Worm (Caenorhabditis elegans) whole organism, early embryonic: ENCODE results near the gene gnrr-5.

Experiments used
- B0310.2 ChIP-seq: sonication (generic microtip); optimal IDR thresholded peaks from 2 replicates; lab custom pipeline; 2016; ENCODE audit warnings: mild to moderate bottlenecking, missing genetic modification characterization, missing compliant biosample characterization
- F13C5.2 ChIP-seq: sonication (generic microtip); optimal IDR thresholded peaks from 2 replicates; lab custom pipeline; 2017; ENCODE audit warnings: mild to moderate bottlenecking, missing genetic modification characterization, inconsistent platforms, missing compliant biosample characterization
- aly-1 ChIP-seq: sonication (generic microtip); optimal IDR thresholded peaks from 2 replicates; lab custom pipeline; 2016; ENCODE audit warnings: missing genetic modification characterization, missing compliant biosample characterization
- ama-1 ChIP-seq: fragments of 150-350 bp; optimal IDR thresholded peaks from 2 replicates; lab custom pipeline; 2014
- ceh-13 ChIP-seq: fragments of 200-800 bp; sonication (Bioruptor generic); optimal IDR thresholded peaks from 2 replicates; lab custom pipeline; 2018; ENCODE audit warnings: mild to moderate bottlenecking, missing genetic modification characterization, missing compliant biosample characterization
- ceh-36 ChIP-seq: sonication (generic microtip); optimal IDR thresholded peaks from 2 replicates; lab custom pipeline; 2016; ENCODE audit warnings: missing genetic modification characterization, inconsistent platforms, missing compliant biosample characterization
- ets-7 ChIP-seq: sonication (generic microtip); optimal IDR thresholded peaks from 2 replicates; lab custom pipeline; 2016; ENCODE audit warnings: missing genotype, missing genetic modification characterization, missing compliant biosample characterization
- flt-1 ChIP-seq: fragments of 200-800 bp; sonication (Bioruptor generic); IDR thresholded peaks from 2 replicates; pipeline ENCODE4 v1.3.6; 2022; ENCODE audit warnings: missing genetic modification characterization, missing compliant biosample characterization
- hmbx-1 ChIP-seq: sonication (generic microtip); optimal IDR thresholded peaks from 2 replicates; lab custom pipeline; 2016; ENCODE audit warnings: mild to moderate bottlenecking, missing genetic modification characterization, missing compliant biosample characterization
- hmg-4 ChIP-seq: fragments of 200-800 bp; sonication (Bioruptor generic); optimal IDR thresholded peaks from 2 replicates; lab custom pipeline; 2018; ENCODE audit warnings: mild to moderate bottlenecking, missing genetic modification characterization, missing compliant biosample characterization
- hnd-1 ChIP-seq: sonication (generic microtip); optimal IDR thresholded peaks from 2 replicates; lab custom pipeline; 2016; ENCODE audit warnings: missing genetic modification characterization, missing compliant biosample characterization
- pes-1 ChIP-seq: fragments of 200-800 bp; sonication (Bioruptor generic); IDR thresholded peaks from 2 replicates; pipeline ENCODE4 v1.3.6; 2022; ENCODE audit warnings: missing genetic modification reagents, missing genetic modification characterization, missing compliant biosample characterization
- scrt-1 ChIP-seq: fragments of 200-800 bp; sonication (Bioruptor generic); IDR thresholded peaks from 2 replicates; pipeline ENCODE4 v1.3.6; 2022; ENCODE audit warnings: missing genetic modification characterization, missing compliant biosample characterization
- sea-1 ChIP-seq: fragments of 200-800 bp; sonication (Bioruptor generic); conservative IDR thresholded peaks from 2 replicates; pipeline ENCODE4 v1.3.6; 2022; ENCODE audit warnings: missing genetic modification characterization, missing compliant biosample characterization
- tbx-11 ChIP-seq: fragments of 200-800 bp; sonication (Bioruptor generic); IDR thresholded peaks from 2 replicates; pipeline ENCODE4 v1.3.6; 2022; ENCODE audit warnings: missing genetic modification characterization, missing compliant biosample characterization
- tbx-37 ChIP-seq: fragments of 200-800 bp; sonication (Bioruptor generic); conservative IDR thresholded peaks from 2 replicates; pipeline ENCODE4 v1.3.6; 2022; ENCODE audit warnings: missing genetic modification reagents, missing genetic modification characterization, missing compliant biosample characterization
- tra-4 ChIP-seq: sonication (generic microtip); optimal IDR thresholded peaks from 2 replicates; lab custom pipeline; 2017; ENCODE audit warnings: missing genetic modification characterization, missing compliant biosample characterization

gnrr-5 gene

DNA sequence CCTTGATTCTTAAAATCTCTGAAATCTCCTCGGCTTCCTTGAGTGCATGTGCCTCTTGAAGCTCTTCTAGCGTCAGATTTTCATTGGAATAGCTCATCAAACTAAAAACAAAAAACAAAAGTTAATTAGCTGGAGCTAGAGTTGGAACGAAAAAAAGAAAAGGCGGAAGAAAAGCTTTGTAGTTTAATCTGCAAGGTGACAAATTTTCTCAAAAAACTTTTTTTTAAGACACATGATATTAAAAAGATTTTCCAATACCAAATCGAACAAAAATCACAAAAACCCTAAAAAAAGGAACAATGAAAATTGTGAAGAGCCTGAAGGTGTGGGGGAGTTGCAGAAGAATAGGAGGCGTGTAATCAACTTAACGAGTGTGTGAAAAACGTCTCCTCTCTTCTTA, at the start of gene gnrr-5:
Gene gnrr-5, minus strand, starts transcription at position 101 of the 400 bp plus-strand sequence.
- TF ChIP-seq B0310.2 (tag; lab: Kevin White, UChicago) (no peak), hmbx-1 (tag; lab: Kevin White, UChicago) (no peak), tbx-37 (GFP tag; lab: Robert Waterston, UW) (no peak), hnd-1 (no peak), ets-7 (tag; lab: Kevin White, UChicago) (no peak), ama-1 (lab: Kevin White, UChicago) (no peak), scrt-1 (GFP tag; lab: Robert Waterston, UW) (no peak), ceh-13 (GFP tag; lab: Kevin White, UChicago) (no peak), hmg-4 (GFP tag; lab: Kevin White, UChicago) (no peak), F13C5.2 (tag; lab: Kevin White, UChicago) (no peak), tbx-11 (GFP tag; lab: Robert Waterston, UW) (no peak), aly-1 (tag; lab: Kevin White, UChicago) (no peak), pes-1 (GFP tag; lab: Robert Waterston, UW) (no peak), ceh-36 (tag; lab: Kevin White, UChicago) (no peak), flt-1 (GFP tag; lab: Robert Waterston, UW) (no peak), tra-4 (tag; lab: Kevin White, UChicago) (no peak), sea-1 (GFP tag; lab: Robert Waterston, UW) (no peak)

DNA sequence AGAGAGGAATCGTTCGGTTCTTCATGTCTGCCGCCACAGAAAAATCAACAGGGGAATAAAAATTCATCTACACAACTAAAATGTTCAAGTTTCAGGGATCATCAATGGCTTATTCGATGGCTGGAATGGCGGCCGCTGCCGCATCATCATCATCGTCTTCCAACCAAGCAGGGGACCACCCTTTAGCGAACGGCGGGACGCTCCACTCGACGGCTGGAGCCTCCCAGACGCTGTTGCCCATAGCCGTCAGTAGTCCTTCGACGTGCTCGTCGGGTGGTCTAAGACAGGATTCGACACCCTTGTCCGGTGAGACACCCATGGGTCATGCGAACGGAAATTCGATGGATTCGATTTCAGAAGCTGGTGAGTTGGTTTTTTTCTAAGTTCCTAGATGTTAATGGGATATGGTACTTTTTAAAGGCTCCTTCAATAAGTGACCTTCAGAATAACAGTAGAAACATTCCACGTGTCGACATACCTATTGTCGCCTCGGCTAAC, 49.4 kb upstream of the gnrr-5 start:
- no peak for TF ChIP-seq ceh-36 (tag; lab: Kevin White, UChicago)
- no peak for TF ChIP-seq F13C5.2 (tag; lab: Kevin White, UChicago)
- TF ChIP-seq aly-1 (tag; lab: Kevin White, UChicago), result no peak
- no peak for TF ChIP-seq tbx-37 (GFP tag; lab: Robert Waterston, UW)

DNA sequence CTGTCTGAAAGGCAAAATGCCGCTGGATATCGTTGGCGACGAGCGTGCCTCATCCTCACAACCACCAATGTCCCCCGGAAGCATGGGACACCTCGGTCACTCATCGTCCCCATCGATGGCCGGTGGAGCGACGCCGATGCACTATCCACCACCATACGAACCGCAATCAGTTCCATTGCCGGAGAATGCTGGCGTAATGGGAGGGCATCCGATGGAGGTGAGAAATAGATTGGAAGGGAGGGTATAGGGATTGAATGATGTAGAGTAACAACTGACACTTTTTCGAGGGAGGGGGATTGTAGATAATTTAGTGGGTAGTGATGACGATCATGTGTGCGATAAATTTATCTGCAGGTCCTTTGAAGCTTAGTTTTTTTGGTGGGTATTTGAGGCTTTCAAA, 48.1 kb upstream of the gnrr-5 start:
- TF ChIP-seq hmg-4 (GFP tag; lab: Kevin White, UChicago) (peak; percentile 12), hnd-1 (no peak), ceh-36 (tag; lab: Kevin White, UChicago) (no peak)

DNA sequence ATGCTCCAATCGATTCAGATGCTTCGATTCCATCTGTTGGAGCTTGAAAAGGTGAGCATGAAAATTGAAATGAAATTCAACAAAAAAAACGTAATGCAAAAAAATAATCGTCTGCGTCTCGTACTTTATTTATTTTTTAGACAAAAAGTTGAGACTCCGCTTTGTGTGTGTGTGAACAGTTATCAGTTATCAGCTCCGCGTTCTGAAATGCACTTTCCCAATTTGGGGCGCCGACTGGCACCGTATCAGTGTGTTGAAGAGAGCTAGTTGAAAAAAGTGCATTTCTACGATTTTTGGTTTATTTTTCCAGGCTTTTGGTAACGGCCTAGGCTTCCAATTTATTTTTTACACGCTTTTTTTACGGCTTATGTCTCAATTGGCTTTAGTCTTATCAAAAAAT, 47.4 kb upstream of the gnrr-5 start:
- TF ChIP-seq B0310.2 (tag; lab: Kevin White, UChicago), result no peak
- no peak for TF ChIP-seq hmbx-1 (tag; lab: Kevin White, UChicago)
- TF ChIP-seq tbx-37 (GFP tag; lab: Robert Waterston, UW), result no peak
- no peak for TF ChIP-seq pes-1 (GFP tag; lab: Robert Waterston, UW)
- no peak for TF ChIP-seq F13C5.2 (tag; lab: Kevin White, UChicago)
- TF ChIP-seq ama-1 (lab: Kevin White, UChicago), result no peak
- TF ChIP-seq hmg-4 (GFP tag; lab: Kevin White, UChicago), result no peak
- no peak for TF ChIP-seq sea-1 (GFP tag; lab: Robert Waterston, UW)
- TF ChIP-seq ceh-36 (tag; lab: Kevin White, UChicago), result no peak
- TF ChIP-seq hnd-1, result no peak
- no peak for TF ChIP-seq tbx-11 (GFP tag; lab: Robert Waterston, UW)
- TF ChIP-seq ets-7 (tag; lab: Kevin White, UChicago), result no peak
- no peak for TF ChIP-seq tra-4 (tag; lab: Kevin White, UChicago)
- no peak for TF ChIP-seq flt-1 (GFP tag; lab: Robert Waterston, UW)
- no peak for TF ChIP-seq ceh-13 (GFP tag; lab: Kevin White, UChicago)
- TF ChIP-seq aly-1 (tag; lab: Kevin White, UChicago), result no peak
- TF ChIP-seq scrt-1 (GFP tag; lab: Robert Waterston, UW), result no peak

DNA sequence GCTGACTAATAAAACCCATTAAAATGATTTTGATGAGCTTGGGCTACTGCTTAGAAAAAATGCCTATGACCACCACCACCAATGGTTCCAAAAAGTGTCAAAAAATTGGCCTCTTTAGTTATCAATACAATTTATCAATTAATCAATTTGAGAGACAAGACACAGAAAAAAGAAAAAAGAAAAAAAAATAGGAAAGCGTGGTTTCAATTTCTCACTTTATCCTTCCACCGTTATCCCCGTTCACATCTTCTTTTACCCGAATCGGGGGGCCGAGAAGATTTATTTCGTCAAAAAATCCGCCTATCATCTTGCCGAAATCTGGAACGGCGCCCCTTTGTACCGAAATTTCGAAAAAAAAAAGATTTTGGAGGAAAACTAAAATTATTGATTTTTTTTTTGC, 46.2 kb upstream of the gnrr-5 start:
- TF ChIP-seq B0310.2 (tag; lab: Kevin White, UChicago) (no peak), flt-1 (GFP tag; lab: Robert Waterston, UW) (no peak), ama-1 (lab: Kevin White, UChicago) (no peak), tbx-37 (GFP tag; lab: Robert Waterston, UW) (no peak), ets-7 (tag; lab: Kevin White, UChicago) (no peak), sea-1 (GFP tag; lab: Robert Waterston, UW) (no peak), scrt-1 (GFP tag; lab: Robert Waterston, UW) (no peak), tbx-11 (GFP tag; lab: Robert Waterston, UW) (no peak), hmbx-1 (tag; lab: Kevin White, UChicago) (no peak), tra-4 (tag; lab: Kevin White, UChicago) (no peak), ceh-36 (tag; lab: Kevin White, UChicago) (no peak), hnd-1 (no peak), F13C5.2 (tag; lab: Kevin White, UChicago) (no peak), aly-1 (tag; lab: Kevin White, UChicago) (no peak), ceh-13 (GFP tag; lab: Kevin White, UChicago) (no peak), hmg-4 (GFP tag; lab: Kevin White, UChicago) (no peak), pes-1 (GFP tag; lab: Robert Waterston, UW) (no peak)

DNA sequence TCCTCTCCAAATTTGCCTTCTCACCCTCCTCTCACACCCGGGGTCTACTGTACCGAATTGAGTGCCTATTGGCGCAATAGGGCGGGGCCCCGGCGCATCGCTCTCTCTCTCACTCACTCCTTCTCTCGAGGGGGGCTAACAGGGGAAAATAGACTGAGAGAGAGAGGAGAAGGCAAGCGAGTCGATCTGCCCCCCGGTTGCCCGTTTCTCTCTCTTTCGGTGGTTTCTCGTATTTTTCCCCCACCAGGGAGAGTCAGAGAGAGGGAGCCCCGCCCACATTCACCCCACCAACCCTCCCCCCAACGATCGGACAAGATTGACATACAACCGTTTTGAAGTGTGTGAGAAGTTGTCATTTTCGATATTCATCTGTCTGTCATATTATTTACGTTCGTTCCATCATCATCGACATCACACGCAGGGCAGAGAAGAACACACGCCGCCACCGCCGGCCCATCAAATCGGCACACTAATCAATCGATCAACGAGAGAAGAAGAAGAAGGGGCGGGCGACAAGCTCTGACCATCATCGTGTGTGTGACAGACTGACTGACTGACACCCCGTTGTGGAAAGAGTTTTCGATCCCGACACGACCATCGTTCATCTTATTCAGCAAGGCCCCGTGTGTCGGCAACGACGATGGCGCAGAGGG, 44.7 kb upstream of the gnrr-5 start:
- TF ChIP-seq hnd-1 (no peak), sea-1 (GFP tag; lab: Robert Waterston, UW) (0 out of 2 replicates have a peak, but pooled peaks have one; percentile 44), B0310.2 (tag; lab: Kevin White, UChicago) (no peak), tbx-11 (GFP tag; lab: Robert Waterston, UW) (no peak), flt-1 (GFP tag; lab: Robert Waterston, UW) (no peak), F13C5.2 (tag; lab: Kevin White, UChicago) (peak; percentile 51), ets-7 (tag; lab: Kevin White, UChicago) (no peak), pes-1 (GFP tag; lab: Robert Waterston, UW) (peak; percentile 55; the same call in 1 of the 2 replicates), ceh-13 (GFP tag; lab: Kevin White, UChicago) (no peak), ama-1 (lab: Kevin White, UChicago) (no peak), tbx-37 (GFP tag; lab: Robert Waterston, UW) (no peak), hmg-4 (GFP tag; lab: Kevin White, UChicago) (peak; percentile 70), ceh-36 (tag; lab: Kevin White, UChicago) (no peak), hmbx-1 (tag; lab: Kevin White, UChicago) (no peak), tra-4 (tag; lab: Kevin White, UChicago) (no peak), aly-1 (tag; lab: Kevin White, UChicago) (no peak), scrt-1 (GFP tag; lab: Robert Waterston, UW) (0 out of 2 replicates have a peak, but pooled peaks have one; percentile 11)
